Fruit fly (Drosophila melanogaster): ENCODE results near the gene CG15337.

The CG15337 gene

DNA sequence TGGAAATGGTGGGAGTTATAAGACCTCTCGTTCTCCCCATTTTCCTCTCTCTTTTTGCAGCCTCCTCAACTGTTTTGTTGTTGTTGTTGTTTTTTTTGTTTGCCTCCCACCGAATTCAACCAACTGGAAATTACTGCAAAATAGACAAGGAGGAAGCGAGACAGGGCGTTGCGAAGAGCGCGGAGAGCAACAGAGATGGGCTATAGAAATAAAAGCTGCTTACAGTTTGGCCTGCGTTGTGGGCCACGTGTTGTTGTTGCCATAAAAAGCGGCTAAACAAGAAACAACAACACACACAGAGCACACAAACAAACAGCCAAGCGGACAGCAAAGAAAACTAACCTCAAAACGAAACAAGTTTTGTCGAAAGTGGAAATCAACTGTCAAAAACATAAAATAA lies 34.7 kb downstream of the CG15337 start (continued):
- TF ChIP-seq Eip78C (GFP tag) (peak; percentile 15), achi (GFP tag; optimal IDR thresholded peaks at IDR 0.05) (no peak), topi (GFP tag; optimal IDR thresholded peaks at IDR 0.05) (no peak)

DNA sequence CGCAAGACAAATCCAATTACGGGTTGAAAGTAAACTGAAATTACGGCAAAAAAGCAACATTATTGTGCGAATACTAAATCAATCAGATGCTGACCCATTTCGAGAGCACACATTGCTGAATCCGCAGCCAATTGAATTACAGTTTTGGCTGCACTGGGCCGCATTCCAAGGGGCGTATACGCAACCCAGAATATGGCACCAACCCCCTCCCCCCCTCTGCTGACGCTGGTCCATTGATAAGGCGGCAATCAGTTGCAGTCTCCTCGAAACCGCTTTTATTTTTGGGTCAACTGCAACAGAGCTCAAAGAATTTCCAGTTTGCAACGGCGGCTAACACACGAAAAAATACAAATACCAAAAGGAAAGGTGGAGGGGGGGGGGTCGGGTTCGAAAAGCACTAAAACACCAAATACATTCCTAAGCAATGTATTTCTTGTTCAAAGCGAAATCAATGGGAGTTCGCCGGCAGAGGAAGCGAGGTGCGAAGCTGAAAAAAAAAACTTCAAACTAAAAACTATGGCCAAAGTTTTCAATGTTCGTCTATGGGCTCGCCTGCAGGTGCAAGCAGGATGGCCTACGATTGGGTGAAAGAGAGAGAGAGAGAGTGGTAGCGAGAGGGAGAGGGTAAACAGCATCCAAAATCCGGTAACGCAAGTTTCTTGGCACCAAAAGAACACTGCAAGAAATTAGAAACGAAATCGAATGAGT lies 35.7 kb downstream of the CG15337 start:
- TF ChIP-seq ss (GFP tag; optimal IDR thresholded peaks at IDR 0.05) (no peak), CG3032 (tag; optimal IDR thresholded peaks at IDR 0.05) (no peak), CG8632 (GFP tag; optimal IDR thresholded peaks at IDR 0.05) (no peak), Eip75B (GFP tag; optimal IDR thresholded peaks at IDR 0.05) (no peak), CG6854 (GFP tag; optimal IDR thresholded peaks at IDR 0.05) (peak; percentile 36)

DNA sequence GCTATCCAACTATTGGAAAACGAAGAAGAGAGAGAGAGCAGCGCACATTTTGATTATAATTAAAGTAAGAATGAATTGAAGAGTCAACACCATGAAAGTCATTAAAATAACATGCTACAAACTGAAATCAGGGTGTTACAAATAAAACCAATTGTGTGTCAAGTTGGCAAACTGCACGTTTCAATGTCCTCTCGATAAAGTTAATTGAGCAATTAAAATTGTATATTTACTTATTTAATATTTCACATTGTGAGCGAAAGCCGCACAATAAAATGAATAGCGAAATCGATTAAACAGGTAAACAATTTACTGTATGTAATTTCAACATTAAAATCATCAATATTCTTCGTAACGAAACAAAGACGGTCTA lies 36.3 kb downstream of the CG15337 start:
- peak in 1 of 2 experiments; percentile 1 for TF ChIP-seq salr (GFP tag; optimal IDR thresholded peaks at IDR 0.05)
- TF ChIP-seq CG11902 (GFP tag; optimal IDR thresholded peaks at IDR 0.05) = peak; percentile 7
- peak; percentile 57 for TF ChIP-seq topi (GFP tag; optimal IDR thresholded peaks at IDR 0.05)
- TF ChIP-seq CG11294 (GFP tag; IDR thresholded peaks at IDR 0.05) = no peak
- peak; percentile 20 for TF ChIP-seq Sox102F (GFP tag; optimal IDR thresholded peaks at IDR 0.05)
- peak; percentile 10 for TF ChIP-seq Hr4 (GFP tag; optimal IDR thresholded peaks at IDR 0.05)
- peak; percentile 62 for TF ChIP-seq svp (GFP tag)
- no peak for TF ChIP-seq CG15336 (GFP tag; IDR thresholded peaks at IDR 0.05)
- TF ChIP-seq ss (GFP tag; optimal IDR thresholded peaks at IDR 0.05) = peak in 1 of 2 experiments; percentile 21
- TF ChIP-seq CG3032 (tag; optimal IDR thresholded peaks at IDR 0.05) = no peak
- no peak for TF ChIP-seq CG8119 (GFP tag; IDR thresholded peaks at IDR 0.05)
- no peak for TF ChIP-seq Hr38 (GFP tag; optimal IDR thresholded peaks at IDR 0.05)
- peak; percentile 1 for TF ChIP-seq dac (GFP tag; optimal IDR thresholded peaks at IDR 0.05)
- peak; percentile 35 for TF ChIP-seq CG31627 (GFP tag; optimal IDR thresholded peaks at IDR 0.05)
- TF ChIP-seq eg (GFP tag; IDR thresholded peaks at IDR 0.05) = 0 out of 3 replicates have a peak, but pooled peaks have one; percentile 3
- no peak for TF ChIP-seq CG9139 (GFP tag; optimal IDR thresholded peaks at IDR 0.05)
- no peak for TF ChIP-seq CG16779 (tag; optimal IDR thresholded peaks at IDR 0.05)
- no peak for TF ChIP-seq vri (GFP tag; optimal IDR thresholded peaks at IDR 0.05)
- peak; percentile 33 for TF ChIP-seq CG4318 (GFP tag; optimal IDR thresholded peaks at IDR 0.05)
- TF ChIP-seq Eip93F (GFP tag; optimal IDR thresholded peaks at IDR 0.05) = no peak
- peak; percentile 8 for TF ChIP-seq Ets21C (GFP tag; optimal IDR thresholded peaks at IDR 0.05)
- TF ChIP-seq Met (GFP tag; optimal IDR thresholded peaks at IDR 0.05) = peak; percentile 53
- TF ChIP-seq CG6854 (GFP tag; optimal IDR thresholded peaks at IDR 0.05) = no peak
- TF ChIP-seq Hr39 (GFP tag; optimal IDR thresholded peaks at IDR 0.05) = peak; percentile 14
- TF ChIP-seq CG34406 (GFP tag; optimal IDR thresholded peaks at IDR 0.05) = peak; percentile 35
- TF ChIP-seq cyc (GFP tag; optimal IDR thresholded peaks at IDR 0.05) = peak; percentile 32
- TF ChIP-seq Gug (GFP tag; IDR thresholded peaks at IDR 0.05) = no peak
- TF ChIP-seq fkh (GFP tag; optimal IDR thresholded peaks at IDR 0.05) = no peak
- no peak for TF ChIP-seq dsx (GFP tag; optimal IDR thresholded peaks at IDR 0.05; ENCODE audit: poor library complexity, severe bottlenecking)
- TF ChIP-seq CG1621 (tag; optimal IDR thresholded peaks at IDR 0.05) = no peak
- TF ChIP-seq CG6163 (GFP tag; IDR thresholded peaks at IDR 0.05) = no peak
- peak; percentile 32 for TF ChIP-seq OdsH (GFP tag; optimal IDR thresholded peaks at IDR 0.05)
- TF ChIP-seq Eip78C (GFP tag) = peak; percentile 82
- no peak for TF ChIP-seq CG8319 (GFP tag; optimal IDR thresholded peaks at IDR 0.05)
- TF ChIP-seq Smox (GFP tag; optimal IDR thresholded peaks at IDR 0.05) = peak; percentile 38
- no peak for TF ChIP-seq Blimp-1 (GFP tag; optimal IDR thresholded peaks at IDR 0.05)
- TF ChIP-seq CG10631 (GFP tag; optimal IDR thresholded peaks at IDR 0.05) = peak; percentile 65
- peak; percentile 60 for TF ChIP-seq lz (GFP tag; optimal IDR thresholded peaks at IDR 0.05)
- TF ChIP-seq CG6808 (GFP tag; optimal IDR thresholded peaks at IDR 0.05) = peak; percentile 38
- peak; percentile 8 for TF ChIP-seq CG8632 (GFP tag; optimal IDR thresholded peaks at IDR 0.05)
- TF ChIP-seq esn (GFP tag; optimal IDR thresholded peaks at IDR 0.05) = peak; percentile 69
- TF ChIP-seq Sox15 (GFP tag; optimal IDR thresholded peaks at IDR 0.05) = peak; percentile 9
- TF ChIP-seq spab (GFP tag; optimal IDR thresholded peaks at IDR 0.05) = peak; percentile 30
- TF ChIP-seq net (GFP tag; optimal IDR thresholded peaks at IDR 0.05) = peak; percentile 30
- TF ChIP-seq achi (GFP tag; optimal IDR thresholded peaks at IDR 0.05) = peak; percentile 23
